Worm (Caenorhabditis elegans): Measurements from ENCODE around the gene dnj-14.

Gene dnj-14

DNA sequence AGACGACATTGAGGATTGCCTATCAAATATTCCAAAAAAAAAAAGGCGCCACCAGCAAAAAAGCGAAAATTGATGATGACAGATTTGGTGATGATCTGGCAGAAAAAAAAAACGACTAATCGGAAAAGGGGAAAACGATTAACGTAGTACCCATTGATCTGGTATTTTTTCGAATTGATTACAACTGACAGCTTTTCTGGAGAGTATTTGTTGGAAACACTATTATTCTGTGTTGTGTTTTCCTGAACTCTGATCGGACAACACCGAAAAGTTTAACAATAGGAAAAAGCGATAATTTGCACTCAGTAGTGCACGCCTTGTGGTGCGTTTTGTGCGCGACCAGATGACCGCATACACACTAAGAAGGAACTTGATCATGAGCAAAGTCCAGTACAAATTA, 46.9 kb downstream of the dnj-14 start:
- no peak for TF ChIP-seq madf-9 (GFP tag; conservative IDR thresholded peaks at IDR 0.05)
- no peak for TF ChIP-seq nhr-102 (tag; optimal IDR thresholded peaks at IDR 0.05)
- no peak for TF ChIP-seq zip-11 (GFP tag; IDR thresholded peaks at IDR 0.05)
- no peak for TF ChIP-seq lsy-2 (tag; optimal IDR thresholded peaks at IDR 0.05)
- peak; percentile 41 for TF ChIP-seq nhr-28 (tag; optimal IDR thresholded peaks at IDR 0.05)
- no peak for TF ChIP-seq skn-1 (tag; optimal IDR thresholded peaks at IDR 0.05)
- no peak for TF ChIP-seq ceh-62 (tag; optimal IDR thresholded peaks at IDR 0.05)
- TF ChIP-seq lin-13 (GFP tag; optimal IDR thresholded peaks at IDR 0.05) = no peak
- peak in 1 of 2 experiments; percentile 77 for TF ChIP-seq unc-62 (GFP tag; optimal IDR thresholded peaks at IDR 0.05 in 1 of 2)
- no peak for TF ChIP-seq unc-62 (tag; optimal IDR thresholded peaks at IDR 0.05)
- peak; percentile 50 for TF ChIP-seq nhr-48 (tag; optimal IDR thresholded peaks at IDR 0.05)
- TF ChIP-seq attf-4 (tag; optimal IDR thresholded peaks at IDR 0.05) = no peak
- TF ChIP-seq unc-130 (GFP tag; optimal IDR thresholded peaks at IDR 0.05) = no peak
- peak; percentile 13 for TF ChIP-seq hlh-11 (tag; optimal IDR thresholded peaks at IDR 0.05)
- no peak for TF ChIP-seq zfp-3 (GFP tag; conservative IDR thresholded peaks at IDR 0.05)
- no peak for TF ChIP-seq arid-1 (GFP tag; conservative IDR thresholded peaks at IDR 0.05)
- no peak for TF ChIP-seq saeg-2 (GFP tag; IDR thresholded peaks at IDR 0.05)
- TF ChIP-seq daf-8 (GFP tag; IDR thresholded peaks at IDR 0.05) = no peak
- TF ChIP-seq aha-1 (tag) = no peak
- no peak for TF ChIP-seq mep-1 (tag; optimal IDR thresholded peaks at IDR 0.05)

DNA sequence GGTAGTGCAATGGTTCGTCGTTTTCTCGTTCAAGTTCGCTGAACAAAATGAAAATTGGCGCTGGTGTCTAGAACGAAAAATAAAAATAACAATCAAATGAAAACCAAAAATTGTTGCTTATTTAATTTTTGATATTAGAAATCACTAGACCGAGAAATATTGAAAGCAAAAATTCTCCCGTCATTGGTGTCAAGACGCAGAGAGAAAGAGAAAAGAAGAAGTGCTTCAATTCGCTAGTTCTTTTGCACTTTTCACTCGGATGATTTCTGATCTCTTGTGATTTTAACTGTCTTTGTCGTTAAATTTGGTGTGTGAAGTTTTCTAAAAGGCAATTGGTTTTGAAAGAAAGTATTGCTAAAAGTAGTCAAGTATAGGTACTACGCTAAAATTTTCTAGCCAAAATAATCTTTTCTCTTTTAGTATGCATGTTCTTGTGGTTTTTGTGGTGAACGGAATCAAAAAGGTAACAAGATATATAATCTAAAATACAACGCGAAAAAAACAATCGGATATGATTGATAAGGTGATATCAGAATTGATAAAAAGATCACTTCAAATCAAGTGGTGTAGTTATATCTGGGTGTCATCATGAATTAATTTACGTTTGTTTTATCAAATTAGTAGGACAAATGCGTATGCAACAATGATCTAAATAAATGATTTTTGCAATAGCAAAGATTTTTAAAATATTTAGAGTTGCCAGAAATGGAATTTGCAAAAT, 48.4 kb downstream of the dnj-14 start:
- peak; percentile 38 for TF ChIP-seq dve-1 (tag; optimal IDR thresholded peaks at IDR 0.05; ENCODE audit: insufficient read depth)
- no peak for TF ChIP-seq nhr-48 (tag; optimal IDR thresholded peaks at IDR 0.05)
- peak in 1 of 2 experiments; percentile 31 for TF ChIP-seq mdl-1 (tag; optimal IDR thresholded peaks at IDR 0.05)
- TF ChIP-seq sdz-12 (GFP tag; optimal IDR thresholded peaks at IDR 0.05) = no peak
- TF ChIP-seq nhr-28 (tag; optimal IDR thresholded peaks at IDR 0.05) = peak; percentile 47
- TF ChIP-seq unc-62 (GFP tag; optimal IDR thresholded peaks at IDR 0.05 in 1 of 2) = peak in 1 of 2 experiments; percentile 17
- TF ChIP-seq unc-62 (tag; optimal IDR thresholded peaks at IDR 0.05) = no peak
- no peak for TF ChIP-seq F37D6.2 (tag; optimal IDR thresholded peaks at IDR 0.05)
- no peak for TF ChIP-seq daf-16 (GFP tag; optimal IDR thresholded peaks at IDR 0.05)
- TF ChIP-seq daf-16 (tag; optimal IDR thresholded peaks at IDR 0.05) = peak; percentile 44

DNA sequence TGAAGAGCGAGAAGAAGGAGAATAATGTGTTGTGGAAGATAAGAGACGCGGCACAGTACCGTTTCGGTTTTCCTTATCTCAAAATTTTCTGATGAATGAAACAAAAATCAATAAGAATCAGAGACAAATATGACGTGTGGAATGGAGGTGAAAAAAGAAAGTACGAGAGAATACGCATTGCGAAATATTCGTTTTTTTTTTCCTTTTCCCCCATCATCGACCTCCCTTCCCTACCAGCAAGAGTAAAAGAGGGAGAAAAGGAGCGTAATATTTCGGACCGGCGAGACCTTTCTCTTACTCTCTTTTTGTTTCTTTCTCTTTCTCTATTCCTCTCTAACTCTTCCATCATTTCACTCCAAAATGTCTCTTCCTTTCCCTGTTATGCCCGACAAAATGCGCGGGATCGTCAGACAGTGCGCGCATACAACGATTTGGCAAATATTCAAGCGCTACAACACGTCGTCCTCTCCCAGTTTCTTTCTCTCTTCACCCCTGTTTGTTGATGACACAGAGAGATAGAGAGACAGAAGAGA, 49.2 kb downstream of the dnj-14 start:
- TF ChIP-seq mdl-1 (tag; optimal IDR thresholded peaks at IDR 0.05) (no peak), F49E8.2 (tag; optimal IDR thresholded peaks at IDR 0.05; ENCODE audit: borderline replicate concordance) (no peak), ceh-28 (tag; optimal IDR thresholded peaks at IDR 0.05) (peak; percentile 46), Y105C5A.15 (GFP tag; IDR thresholded peaks at IDR 0.05) (no peak), ceh-20 (GFP tag; IDR thresholded peaks at IDR 0.05) (no peak), hlh-11 (tag; optimal IDR thresholded peaks at IDR 0.05) (peak; percentile 70), nhr-77 (tag; optimal IDR thresholded peaks at IDR 0.05) (peak; percentile 49), nhr-111 (GFP tag; optimal IDR thresholded peaks at IDR 0.05) (no peak), jun-1 (tag; optimal IDR thresholded peaks at IDR 0.05) (no peak), unc-62 (GFP tag; optimal IDR thresholded peaks at IDR 0.05 in 1 of 2) (peak in 1 of 2 experiments; percentile 81), unc-62 (tag; optimal IDR thresholded peaks at IDR 0.05) (no peak), ama-1 (optimal IDR thresholded peaks at IDR 0.05) (no peak), ces-1 (GFP tag; optimal IDR thresholded peaks at IDR 0.05) (no peak), nhr-237 (tag; optimal IDR thresholded peaks at IDR 0.05) (no peak), lin-13 (GFP tag; optimal IDR thresholded peaks at IDR 0.05) (no peak), nhr-76 (tag; optimal IDR thresholded peaks at IDR 0.05) (no peak), unc-39 (tag; optimal IDR thresholded peaks at IDR 0.05) (no peak), lin-39 (tag; optimal IDR thresholded peaks at IDR 0.05) (no peak), F44E2.7 (GFP tag; IDR thresholded peaks at IDR 0.05) (no peak), F26F4.8 (GFP tag; conservative IDR thresholded peaks at IDR 0.05) (no peak), madf-5 (GFP tag; IDR thresholded peaks at IDR 0.05) (no peak), ceh-62 (tag; optimal IDR thresholded peaks at IDR 0.05) (no peak), lin-38 (GFP tag; IDR thresholded peaks at IDR 0.05) (no peak), Y75B8A.6 (GFP tag; IDR thresholded peaks at IDR 0.05) (no peak), sdz-12 (GFP tag; optimal IDR thresholded peaks at IDR 0.05) (no peak), daf-8 (GFP tag; IDR thresholded peaks at IDR 0.05) (no peak), daf-12 (tag; optimal IDR thresholded peaks at IDR 0.05) (no peak), nhr-25 (tag; optimal IDR thresholded peaks at IDR 0.05; ENCODE audit: borderline replicate concordance, insufficient read depth) (peak; percentile 62), spr-1 (tag; optimal IDR thresholded peaks at IDR 0.05) (no peak)

Data from whole organism, L4 larva.